Worm (Caenorhabditis elegans): ENCODE data around the gene col-179.

- TF ChIP-seq ama-1 (optimal IDR thresholded peaks at IDR 0.05), result no peak
- TF ChIP-seq flt-1 (GFP tag; IDR thresholded peaks at IDR 0.05), result no peak
- TF ChIP-seq ets-7 (tag; optimal IDR thresholded peaks at IDR 0.05), result no peak
- TF ChIP-seq scrt-1 (GFP tag; IDR thresholded peaks at IDR 0.05), result no peak
- no peak for TF ChIP-seq ceh-36 (tag; optimal IDR thresholded peaks at IDR 0.05)
- TF ChIP-seq hmbx-1 (tag; optimal IDR thresholded peaks at IDR 0.05), result no peak
- TF ChIP-seq tra-4 (tag; optimal IDR thresholded peaks at IDR 0.05), result no peak
- TF ChIP-seq hnd-1 (tag; optimal IDR thresholded peaks at IDR 0.05), result no peak
- TF ChIP-seq tbx-11 (GFP tag; IDR thresholded peaks at IDR 0.05), result no peak
- no peak for TF ChIP-seq aly-1 (tag; optimal IDR thresholded peaks at IDR 0.05)
- TF ChIP-seq tbx-37 (GFP tag; conservative IDR thresholded peaks at IDR 0.05), result no peak
Observed at ce11 chrX:11211360-11211759, 10.1 kb downstream of the col-179 start.
